Fruit fly (Drosophila melanogaster) whole organism, embryonic: ENCODE measurements around the gene CIA30.

Experiments
- CG10543 ChIP-seq: fragments of 200-800 bp; sonication (Bioruptor generic); optimal IDR thresholded peaks from 3 replicates; lab custom pipeline; 2017; ENCODE audit warnings: missing biosample characterization, mild to moderate bottlenecking, missing genetic modification characterization, moderate library complexity
- CG11695 ChIP-seq: fragments of 200-800 bp; sonication (Bioruptor generic); IDR thresholded peaks from 3 replicates; pipeline ENCODE4 v1.3.6; 2022; ENCODE audit warnings: missing biosample characterization, missing genetic modification characterization
- CG11723 ChIP-seq: fragments of 200-800 bp; sonication (Bioruptor generic); optimal IDR thresholded peaks from 2 replicates; lab custom pipeline; 2017; ENCODE audit warnings: missing biosample characterization, mild to moderate bottlenecking, missing genetic modification characterization
- CG12299 ChIP-seq: fragments of 200-800 bp; sonication (Bioruptor generic); optimal IDR thresholded peaks from 2 replicates; lab custom pipeline; 2018; ENCODE audit warnings: missing biosample characterization, mild to moderate bottlenecking, missing genetic modification characterization
- CG12659 ChIP-seq: fragments of 200-800 bp; sonication (Bioruptor generic); optimal IDR thresholded peaks from 3 replicates; lab custom pipeline; 2017; ENCODE audit warnings: mild to moderate bottlenecking, missing biosample characterization, missing genetic modification reagents, missing genetic modification characterization
- CG2712 ChIP-seq: fragments of 200-800 bp; optimal IDR thresholded peaks from 3 replicates; lab custom pipeline; 2019; ENCODE audit warnings: missing biosample characterization, mild to moderate bottlenecking, missing genetic modification characterization, moderate library complexity
- CG30403 ChIP-seq: fragments of 200-800 bp; sonication (Bioruptor generic); optimal IDR thresholded peaks from 3 replicates; lab custom pipeline; 2016; ENCODE audit warnings: missing biosample characterization, missing genetic modification characterization
- CG34376 ChIP-seq: fragments of 200-800 bp; sonication (Bioruptor generic); optimal IDR thresholded peaks from 2 replicates; lab custom pipeline; 2018; ENCODE audit warnings: missing biosample characterization, mild to moderate bottlenecking, missing genetic modification characterization
- CG3838 ChIP-seq: fragments of 200-800 bp; sonication (Bioruptor generic); optimal IDR thresholded peaks from 3 replicates; lab custom pipeline; 2016; ENCODE audit warnings: missing biosample characterization, missing genetic modification characterization
- CG4707 ChIP-seq: fragments of 200-800 bp; sonication (Bioruptor generic); optimal IDR thresholded peaks from 2 replicates; lab custom pipeline; 2018; ENCODE audit warnings: missing biosample characterization, mild to moderate bottlenecking, missing genetic modification characterization, moderate library complexity
- CG5180 ChIP-seq: fragments of 200-800 bp; sonication (Bioruptor generic); optimal IDR thresholded peaks from 3 replicates; lab custom pipeline; 2017; ENCODE audit warnings: missing biosample characterization, missing genetic modification characterization, mild to moderate bottlenecking, moderate library complexity, missing genetic modification reagents
- CG8089 ChIP-seq: fragments of 200-800 bp; sonication (Bioruptor generic); optimal IDR thresholded peaks from 3 replicates; lab custom pipeline; 2016; ENCODE audit warnings: missing biosample characterization, missing genetic modification characterization
- CG8290 ChIP-seq, 3 experiments: fragments of 200-800 bp; sonication (Bioruptor generic); optimal IDR thresholded peaks; 2 replicates each; lab custom pipeline; 2016 to 2019; ENCODE audit warnings: missing biosample characterization in 3 of 3, missing genetic modification characterization in 3 of 3, mild to moderate bottlenecking in 2 of 3, moderate library complexity in 1 of 3
- Dek ChIP-seq: fragments of 200-800 bp; sonication (Bioruptor generic); optimal IDR thresholded peaks from 3 replicates; lab custom pipeline; 2019; ENCODE audit warnings: missing biosample characterization, mild to moderate bottlenecking, missing genetic modification characterization, moderate library complexity
- Gsc ChIP-seq: fragments of 200-800 bp; sonication (Bioruptor generic); IDR thresholded peaks from 2 replicates; pipeline ENCODE4 v1.3.6; 2022; ENCODE audit warnings: missing biosample characterization, missing genetic modification characterization
- HmgZ ChIP-seq: fragments of 200-800 bp; sonication (Bioruptor generic); optimal IDR thresholded peaks from 2 replicates; lab custom pipeline; 2018; ENCODE audit warnings: missing biosample characterization, mild to moderate bottlenecking, missing genetic modification characterization
- Hmr ChIP-seq: fragments of 200-800 bp; sonication (Bioruptor generic); optimal IDR thresholded peaks from 3 replicates; lab custom pipeline; 2017; ENCODE audit warnings: mild to moderate bottlenecking, missing biosample characterization, missing genetic modification reagents, missing genetic modification characterization
- Med ChIP-seq: fragments of 200-800 bp; sonication (Bioruptor generic); peaks from one replicate; lab custom pipeline; 2016; ENCODE audit warnings: missing biosample characterization, missing genetic modification characterization, mild to moderate bottlenecking, inconsistent platforms, moderate library complexity
- NFAT ChIP-seq: fragments of 200-800 bp; sonication (Bioruptor generic); IDR thresholded peaks from 2 replicates; pipeline ENCODE4 v1.3.6; 2022; ENCODE audit warnings: missing biosample characterization, missing genetic modification characterization
- Oli ChIP-seq: fragments of 200-800 bp; sonication (Bioruptor generic); optimal IDR thresholded peaks from 2 replicates; lab custom pipeline; 2018; ENCODE audit warnings: missing biosample characterization, mild to moderate bottlenecking, missing genetic modification characterization, moderate library complexity
- Pdp1 ChIP-seq, 2 experiments: fragments of 200-800 bp; sonication (Bioruptor generic); optimal IDR thresholded peaks; 3 replicates each; lab custom pipeline; 2016; ENCODE audit warnings: missing biosample characterization in 2 of 2, missing genetic modification characterization in 2 of 2, mild to moderate bottlenecking in 1 of 2, moderate library complexity in 1 of 2
- Side ChIP-seq: fragments of 200-800 bp; sonication (Bioruptor generic); optimal IDR thresholded peaks from 2 replicates; lab custom pipeline; 2016; ENCODE audit warnings: missing biosample characterization, missing genetic modification characterization
- Sox100B ChIP-seq: fragments of 200-800 bp; sonication (Bioruptor generic); optimal IDR thresholded peaks from 3 replicates; lab custom pipeline; 2018; ENCODE audit warnings: missing biosample characterization, mild to moderate bottlenecking, missing genetic modification characterization
- amos ChIP-seq: fragments of 200-800 bp; sonication (Bioruptor generic); IDR thresholded peaks from 2 replicates; pipeline ENCODE4 v1.3.6; 2022; ENCODE audit warnings: missing biosample characterization, missing genetic modification characterization; ENCODE audit not compliant: partially characterized antibody
- bcd ChIP-seq: fragments of 200-800 bp; sonication (Bioruptor generic); optimal IDR thresholded peaks from 2 replicates; lab custom pipeline; 2017; ENCODE audit warnings: missing biosample characterization, mild to moderate bottlenecking, missing genetic modification characterization
- chm ChIP-seq: fragments of 200-800 bp; sonication (Bioruptor generic); IDR thresholded peaks from 2 replicates; pipeline ENCODE4 v1.3.6; 2022; ENCODE audit warnings: missing biosample characterization, missing genetic modification characterization
- chn ChIP-seq: fragments of 200-800 bp; sonication (Bioruptor generic); optimal IDR thresholded peaks from 2 replicates; lab custom pipeline; 2016; ENCODE audit warnings: missing biosample characterization, missing genetic modification characterization
- dpn ChIP-seq, 2 experiments: fragments of 200-800 bp; sonication (Bioruptor generic); optimal IDR thresholded peaks; 3 replicates each; lab custom pipeline; 2016; ENCODE audit warnings: missing biosample characterization in 2 of 2, missing genetic modification characterization in 2 of 2
- en ChIP-seq: fragments of 200-800 bp; sonication (Bioruptor generic); optimal IDR thresholded peaks from 2 replicates; lab custom pipeline; 2016; ENCODE audit warnings: missing biosample characterization, missing genetic modification characterization
- esg ChIP-seq: fragments of 200-800 bp; sonication (Bioruptor generic); conservative IDR thresholded peaks from 2 replicates; pipeline ENCODE4 v1.3.6; 2022; ENCODE audit warnings: missing biosample characterization, missing genetic modification characterization
- gem ChIP-seq: fragments of 200-800 bp; sonication (Bioruptor generic); optimal IDR thresholded peaks from 2 replicates; lab custom pipeline; 2019; ENCODE audit warnings: missing biosample characterization, mild to moderate bottlenecking, missing genetic modification characterization, moderate library complexity
- gsb ChIP-seq: fragments of 200-800 bp; sonication (Bioruptor generic); IDR thresholded peaks from 2 replicates; pipeline ENCODE4 v1.3.6; 2022; ENCODE audit warnings: missing biosample characterization, missing genetic modification characterization
- gsb-n ChIP-seq: fragments of 200-800 bp; sonication (Bioruptor generic); optimal IDR thresholded peaks from 3 replicates; lab custom pipeline; 2018; ENCODE audit warnings: missing biosample characterization, mild to moderate bottlenecking, missing genetic modification characterization
- inv ChIP-seq: fragments of 200-800 bp; sonication (Bioruptor generic); IDR thresholded peaks from 2 replicates; pipeline ENCODE4 v1.3.6; 2022; ENCODE audit warnings: missing biosample characterization, missing genetic modification characterization; ENCODE audit not compliant: partially characterized antibody
- jing ChIP-seq: fragments of 200-800 bp; sonication (Bioruptor generic); optimal IDR thresholded peaks from 2 replicates; lab custom pipeline; 2018; ENCODE audit warnings: missing biosample characterization, mild to moderate bottlenecking, missing genetic modification characterization
- kay ChIP-seq: fragments of 200-800 bp; sonication (Bioruptor generic); optimal IDR thresholded peaks from 2 replicates; lab custom pipeline; 2016; ENCODE audit warnings: missing biosample characterization, missing genetic modification characterization
- lab ChIP-seq: fragments of 200-800 bp; sonication (Bioruptor generic); optimal IDR thresholded peaks from 3 replicates; lab custom pipeline; 2017; ENCODE audit warnings: missing biosample characterization, missing genetic modification characterization, mild to moderate bottlenecking, moderate library complexity, missing genetic modification reagents
- mirr ChIP-seq: fragments of 200-800 bp; sonication (Bioruptor generic); optimal IDR thresholded peaks from 3 replicates; lab custom pipeline; 2018; ENCODE audit warnings: missing biosample characterization, mild to moderate bottlenecking, missing genetic modification characterization
- nom ChIP-seq: fragments of 200-800 bp; sonication (Bioruptor generic); optimal IDR thresholded peaks from 2 replicates; lab custom pipeline; 2017; ENCODE audit warnings: missing biosample characterization, missing genetic modification characterization, mild to moderate bottlenecking, moderate library complexity, missing genetic modification reagents
- pros ChIP-seq: fragments of 200-800 bp; sonication (Bioruptor generic); optimal IDR thresholded peaks from 3 replicates; lab custom pipeline; 2019; ENCODE audit warnings: missing biosample characterization, mild to moderate bottlenecking, missing genetic modification characterization, moderate library complexity
- sd ChIP-seq: fragments of 200-800 bp; sonication (Bioruptor generic); optimal IDR thresholded peaks from 3 replicates; lab custom pipeline; 2018; ENCODE audit warnings: missing biosample characterization, mild to moderate bottlenecking, missing genetic modification characterization, moderate library complexity
- stwl ChIP-seq: fragments of 200-800 bp; sonication (Bioruptor generic); optimal IDR thresholded peaks from 3 replicates; lab custom pipeline; 2018; ENCODE audit warnings: missing biosample characterization, mild to moderate bottlenecking, missing genetic modification characterization, moderate library complexity
- wdn ChIP-seq: fragments of 200-800 bp; sonication (Bioruptor generic); IDR thresholded peaks from 2 replicates; pipeline ENCODE4 v1.3.6; 2022; ENCODE audit warnings: missing biosample characterization, missing genetic modification characterization
- yki ChIP-seq: fragments of >200 bp; optimal IDR thresholded peaks from 3 replicates; lab custom pipeline; 2018
- z ChIP-seq: fragments of 200-800 bp; sonication (Bioruptor generic); IDR thresholded peaks from 3 replicates; pipeline ENCODE4 v1.3.6; 2022; ENCODE audit warnings: missing biosample characterization, missing genetic modification characterization
- zen2 ChIP-seq: fragments of 200-800 bp; sonication (Bioruptor generic); IDR thresholded peaks from 3 replicates; pipeline ENCODE4 v1.3.6; 2022; ENCODE audit warnings: missing biosample characterization, missing genetic modification characterization; ENCODE audit not compliant: partially characterized antibody

Gene CIA30

DNA sequence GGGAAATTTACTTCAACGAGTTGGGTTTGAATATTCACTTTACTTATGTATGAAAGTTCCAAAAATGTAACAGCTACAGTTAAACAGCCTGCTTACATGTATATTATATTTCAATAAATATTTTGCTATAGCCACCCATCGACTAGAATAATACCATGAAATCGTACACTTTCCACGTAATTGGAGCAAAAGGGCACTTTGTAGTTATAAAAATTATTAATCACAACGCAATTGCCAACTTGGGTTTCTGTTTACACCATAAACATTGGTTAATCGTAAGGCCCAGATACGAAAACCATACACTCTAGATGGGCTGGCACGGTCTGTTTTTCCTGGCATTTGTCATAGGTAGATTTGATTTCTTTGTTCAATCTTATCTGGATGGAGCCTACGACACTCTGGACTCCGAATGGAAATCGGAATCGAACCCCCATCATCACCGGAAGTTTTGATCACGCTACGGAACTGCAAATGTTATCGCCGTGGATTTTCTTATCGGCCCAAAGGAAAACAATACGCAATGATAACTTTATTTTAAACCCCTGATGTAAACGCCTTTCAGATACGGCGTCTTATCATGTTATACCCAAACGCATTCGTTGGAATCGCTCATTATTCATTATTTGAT is 43.8 kb downstream of the CIA30 start, which contains the start of gene fig (continued):
- TF ChIP-seq Gsc (no peak), en (GFP tag; lab: Kevin White, UChicago) (no peak), NFAT (GFP tag; lab: Robert Waterston, UW) (no peak), z (GFP tag; lab: Robert Waterston, UW) (0 out of 3 replicates have a peak, but pooled peaks have one; percentile 22), wdn (GFP tag; lab: Robert Waterston, UW) (no peak), CG2712 (tag; lab: Kevin White, UChicago) (no peak), CG4707 (GFP tag; lab: Kevin White, UChicago) (no peak), kay (GFP tag; lab: Kevin White, UChicago) (no peak), gsb (no peak), Hmr (GFP tag; lab: Kevin White, UChicago) (peak; percentile 4), mirr (GFP tag; lab: Kevin White, UChicago) (peak; percentile 64), CG8290 (GFP tag; optimal IDR thresholded peaks at IDR 0.05; lab: Kevin White, UChicago) (no peak), CG8290 (tag; optimal IDR thresholded peaks at IDR 0.05; lab: Kevin White, UChicago) (peak in 1 of 2 experiments; percentile 19), chn (GFP tag; lab: Kevin White, UChicago) (no peak), stwl (tag; lab: Kevin White, UChicago) (no peak), CG3838 (GFP tag; lab: Kevin White, UChicago) (no peak), esg (GFP tag; lab: Robert Waterston, UW) (no peak), zen2 (GFP tag; lab: Robert Waterston, UW) (no peak), CG12299 (tag; lab: Kevin White, UChicago) (no peak), Sox100B (GFP tag; lab: Kevin White, UChicago) (no peak), sd (tag; lab: Kevin White, UChicago) (peak; percentile 18), CG11695 (GFP tag; lab: Robert Waterston, UW) (no peak), lab (GFP tag; lab: Kevin White, UChicago) (peak; percentile 35), gsb-n (tag; lab: Kevin White, UChicago) (no peak), dpn (GFP tag; optimal IDR thresholded peaks at IDR 0.05; lab: Kevin White, UChicago) (no peak), Pdp1 (GFP tag; optimal IDR thresholded peaks at IDR 0.05; lab: Kevin White, UChicago) (peak in 1 of 2 experiments; percentile 42), chm (GFP tag; lab: Robert Waterston, UW) (no peak), Oli (tag; lab: Kevin White, UChicago) (no peak), CG30403 (no peak), Dek (tag; lab: Kevin White, UChicago) (no peak), CG34376 (peak; percentile 66), Med (peak; percentile 13), CG11723 (no peak), pros (GFP tag; lab: Kevin White, UChicago) (no peak), jing (GFP tag; lab: Kevin White, UChicago) (no peak), yki (lab: Kevin White, UChicago) (no peak), CG5180 (GFP tag; lab: Kevin White, UChicago) (no peak), Side (GFP tag; lab: Kevin White, UChicago) (no peak), nom (GFP tag; lab: Kevin White, UChicago) (no peak), CG12659 (no peak), gem (tag; lab: Kevin White, UChicago) (no peak), CG10543 (GFP tag; lab: Kevin White, UChicago) (peak; percentile 19), inv (no peak), amos (no peak), bcd (GFP tag; lab: Kevin White, UChicago) (no peak), HmgZ (tag; lab: Kevin White, UChicago) (peak; percentile 4), CG8089 (no peak)
